Fruit fly (Drosophila melanogaster): ENCODE measurements around the gene loh.

loh gene

DNA sequence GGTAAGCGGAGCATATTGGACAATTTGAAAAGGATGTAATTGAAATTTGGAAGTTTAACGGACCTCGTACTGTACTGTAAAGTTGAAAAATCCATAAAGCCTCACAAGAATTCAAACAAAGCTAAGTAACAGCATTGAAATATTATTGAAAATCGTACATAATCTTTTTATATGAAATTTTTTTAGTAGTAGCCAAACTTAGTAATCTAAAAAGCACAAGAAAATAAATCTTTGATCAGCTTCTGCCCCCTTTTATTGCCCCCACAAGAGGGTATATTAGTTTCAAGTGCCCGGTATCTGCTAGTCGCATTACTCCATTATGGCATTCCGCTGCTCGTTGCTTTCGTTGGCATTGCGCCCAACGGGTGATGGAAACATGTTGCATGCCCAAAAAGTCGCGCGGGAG, 24.5 kb downstream of the loh start (continued):
- TF ChIP-seq trem (tag; optimal IDR thresholded peaks at IDR 0.05) = peak; percentile 37
- no peak for TF ChIP-seq Bgb (GFP tag; IDR thresholded peaks at IDR 0.05; ENCODE audit: partially characterized antibody)
- no peak for TF ChIP-seq Doc3 (GFP tag; IDR thresholded peaks at IDR 0.05; ENCODE audit: partially characterized antibody)
- no peak for TF ChIP-seq CG6854 (GFP tag; optimal IDR thresholded peaks at IDR 0.05)
- peak; percentile 48 for TF ChIP-seq lab (GFP tag; optimal IDR thresholded peaks at IDR 0.05)
- no peak for TF ChIP-seq gcm (GFP tag; optimal IDR thresholded peaks at IDR 0.05)
- TF ChIP-seq CG2202 (tag; optimal IDR thresholded peaks at IDR 0.05) = peak; percentile 17
- peak in 1 of 2 experiments; percentile 52 for TF ChIP-seq bsh (GFP tag; optimal IDR thresholded peaks at IDR 0.05)
- peak; percentile 15 for TF ChIP-seq CG10462 (GFP tag; optimal IDR thresholded peaks at IDR 0.05)
- peak; percentile 44 for TF ChIP-seq mam (GFP tag; optimal IDR thresholded peaks at IDR 0.05)
- no peak for TF ChIP-seq CG12219 (GFP tag; optimal IDR thresholded peaks at IDR 0.05)
- no peak for TF ChIP-seq Lim3 (GFP tag; IDR thresholded peaks at IDR 0.05)
- TF ChIP-seq ems (GFP tag; optimal IDR thresholded peaks at IDR 0.05) = peak; percentile 36
- TF ChIP-seq CG12104 (GFP tag; optimal IDR thresholded peaks at IDR 0.05) = peak; percentile 57
- TF ChIP-seq ttk (GFP tag; IDR thresholded peaks at IDR 0.05) = peak; percentile 62
- peak; percentile 36 for TF ChIP-seq CG1233 (GFP tag; optimal IDR thresholded peaks at IDR 0.05)
- TF ChIP-seq lilli (GFP tag; optimal IDR thresholded peaks at IDR 0.05) = peak; percentile 35
- no peak for TF ChIP-seq Neu2 (GFP tag; optimal IDR thresholded peaks at IDR 0.05; ENCODE audit: borderline replicate concordance)
- 0 out of 2 replicates have a peak, but pooled peaks have one; percentile 27 for TF ChIP-seq CG32767 (GFP tag; IDR thresholded peaks at IDR 0.05)
- peak; percentile 63 for TF ChIP-seq tin (GFP tag; optimal IDR thresholded peaks at IDR 0.05)
- no peak for TF ChIP-seq lbe (GFP tag; optimal IDR thresholded peaks at IDR 0.05)
- TF ChIP-seq CG7928 (GFP tag; optimal IDR thresholded peaks at IDR 0.05) = no peak
- no peak for TF ChIP-seq CG1832 (GFP tag; optimal IDR thresholded peaks at IDR 0.05)
- TF ChIP-seq BtbVII (GFP tag; optimal IDR thresholded peaks at IDR 0.05) = peak; percentile 46
- TF ChIP-seq twi (tag; optimal IDR thresholded peaks at IDR 0.05) = peak; percentile 17
- TF ChIP-seq ci (GFP tag; IDR thresholded peaks at IDR 0.05) = no peak
- TF ChIP-seq caup (GFP tag; optimal IDR thresholded peaks at IDR 0.05; ENCODE audit: severe bottlenecking) = no peak
- peak; percentile 35 for TF ChIP-seq pnt (GFP tag; optimal IDR thresholded peaks at IDR 0.05)
- TF ChIP-seq CG10366 (GFP tag; IDR thresholded peaks at IDR 0.05) = peak; percentile 32; the same call in 1 of the 2 replicates
- peak; percentile 21 for TF ChIP-seq CG2116 (GFP tag; optimal IDR thresholded peaks at IDR 0.05)
- TF ChIP-seq H15 (GFP tag; IDR thresholded peaks at IDR 0.05) = peak; percentile 56; the same call in 2 of the 3 replicates
- TF ChIP-seq vnd (GFP tag; IDR thresholded peaks at IDR 0.05; ENCODE audit: partially characterized antibody) = no peak
- TF ChIP-seq CG17359 (tag; optimal IDR thresholded peaks at IDR 0.05) = peak; percentile 74
- no peak; the same call in 1 of the 2 replicates for TF ChIP-seq danr (GFP tag; IDR thresholded peaks at IDR 0.05)
- no peak for TF ChIP-seq her (GFP tag; optimal IDR thresholded peaks at IDR 0.05)
- TF ChIP-seq fu2 (GFP tag; optimal IDR thresholded peaks at IDR 0.05) = no peak
- no peak for TF ChIP-seq NfI (GFP tag; optimal IDR thresholded peaks at IDR 0.05)
- TF ChIP-seq slbo (GFP tag; IDR thresholded peaks at IDR 0.05) = no peak; the same call in 1 of the 2 replicates
- no peak for TF ChIP-seq C15 (GFP tag; IDR thresholded peaks at IDR 0.05)
- TF ChIP-seq sqz (GFP tag; optimal IDR thresholded peaks at IDR 0.05) = peak; percentile 19
- peak; percentile 50 for TF ChIP-seq NC2α (GFP tag; optimal IDR thresholded peaks at IDR 0.05)
- TF ChIP-seq CG33557 (GFP tag; optimal IDR thresholded peaks at IDR 0.05) = peak; percentile 12
- TF ChIP-seq CG13775 (GFP tag; optimal IDR thresholded peaks at IDR 0.05) = peak; percentile 62
- TF ChIP-seq CG1792 (GFP tag; optimal IDR thresholded peaks at IDR 0.05) = peak; percentile 37
- TF ChIP-seq wdn (GFP tag; IDR thresholded peaks at IDR 0.05) = no peak
- no peak for TF ChIP-seq toy (GFP tag; IDR thresholded peaks at IDR 0.05)
- TF ChIP-seq CG8089 (GFP tag; optimal IDR thresholded peaks at IDR 0.05) = peak; percentile 22
- peak; percentile 35 for TF ChIP-seq CG30431 (GFP tag; optimal IDR thresholded peaks at IDR 0.05)
- TF ChIP-seq en (GFP tag; optimal IDR thresholded peaks at IDR 0.05) = peak; percentile 1
- peak; percentile 13 for TF ChIP-seq PHDP (tag; optimal IDR thresholded peaks at IDR 0.05)
- TF ChIP-seq CG10267 (tag; optimal IDR thresholded peaks at IDR 0.05) = peak; percentile 58
